Fruit fly (Drosophila melanogaster) whole organism, embryonic: ENCODE data around the gene drn.

Experiments used
- ATbp ChIP-seq: fragments of 200-800 bp; sonication (Bioruptor generic); optimal IDR thresholded peaks from 2 replicates; lab custom pipeline; 2017; ENCODE audit warnings: missing biosample characterization, mild to moderate bottlenecking, missing genetic modification characterization, missing genetic modification reagents
- Atf-2 ChIP-seq: fragments of 200-800 bp; sonication (Bioruptor generic); optimal IDR thresholded peaks from 2 replicates; lab custom pipeline; 2016; ENCODE audit warnings: missing biosample characterization, missing genetic modification characterization
- Atf3 ChIP-seq: fragments of 200-800 bp; sonication (Bioruptor generic); optimal IDR thresholded peaks from 3 replicates; lab custom pipeline; 2016; ENCODE audit warnings: missing biosample characterization, missing genetic modification characterization
- CG10321 ChIP-seq: fragments of 200-800 bp; sonication (Bioruptor generic); IDR thresholded peaks from 2 replicates; pipeline ENCODE4 v1.3.6; 2022; ENCODE audit warnings: missing biosample characterization, missing genetic modification characterization
- CG10462 ChIP-seq: fragments of 200-800 bp; sonication (Bioruptor generic); optimal IDR thresholded peaks from 2 replicates; lab custom pipeline; 2016; ENCODE audit warnings: missing biosample characterization, missing genetic modification characterization
- CG10959 ChIP-seq: fragments of 200-800 bp; sonication (Bioruptor generic); IDR thresholded peaks from 2 replicates; pipeline ENCODE4 v1.3.6; 2022; ENCODE audit warnings: missing biosample characterization, missing genetic modification characterization
- CG12659 ChIP-seq: fragments of 200-800 bp; sonication (Bioruptor generic); optimal IDR thresholded peaks from 3 replicates; lab custom pipeline; 2017; ENCODE audit warnings: mild to moderate bottlenecking, missing biosample characterization, missing genetic modification reagents, missing genetic modification characterization
- CG15011 ChIP-seq: fragments of 200-800 bp; sonication (Bioruptor generic); optimal IDR thresholded peaks from 3 replicates; lab custom pipeline; 2018; ENCODE audit warnings: missing biosample characterization, mild to moderate bottlenecking, missing genetic modification characterization
- CG15696 ChIP-seq: fragments of 200-800 bp; sonication (Bioruptor generic); optimal IDR thresholded peaks from 2 replicates; lab custom pipeline; 2019; ENCODE audit warnings: missing biosample characterization, mild to moderate bottlenecking, missing genetic modification characterization, moderate library complexity
- CG1647 ChIP-seq: fragments of 200-800 bp; sonication (Bioruptor generic); optimal IDR thresholded peaks from 3 replicates; lab custom pipeline; 2016; ENCODE audit warnings: missing biosample characterization, missing genetic modification characterization
- CG16813 ChIP-seq: fragments of 200-800 bp; sonication (Bioruptor generic); IDR thresholded peaks from 3 replicates; pipeline ENCODE4 v1.3.6; 2022; ENCODE audit warnings: missing biosample characterization, missing genetic modification characterization; ENCODE audit not compliant: partially characterized antibody
- CG1832 ChIP-seq: fragments of 200-800 bp; sonication (Bioruptor generic); optimal IDR thresholded peaks from 2 replicates; lab custom pipeline; 2017; ENCODE audit warnings: missing biosample characterization, mild to moderate bottlenecking, missing genetic modification characterization, inconsistent platforms
- CG31441 ChIP-seq: fragments of 200-800 bp; sonication (Bioruptor generic); IDR thresholded peaks from 2 replicates; pipeline ENCODE4 v1.3.6; 2022; ENCODE audit warnings: missing biosample characterization, missing genetic modification characterization
- CG3407 ChIP-seq: fragments of 200-800 bp; sonication (Bioruptor generic); optimal IDR thresholded peaks from 2 replicates; lab custom pipeline; 2018; ENCODE audit warnings: missing biosample characterization, mild to moderate bottlenecking, missing genetic modification characterization
- CG4360 ChIP-seq: fragments of 200-800 bp; sonication (Bioruptor generic); IDR thresholded peaks from 2 replicates; pipeline ENCODE4 v1.3.6; 2022; ENCODE audit warnings: missing biosample characterization, missing genetic modification characterization
- CG4820 ChIP-seq: fragments of 200-800 bp; sonication (Bioruptor generic); optimal IDR thresholded peaks from 3 replicates; lab custom pipeline; 2016; ENCODE audit warnings: missing biosample characterization, missing genetic modification characterization
- CG7271 ChIP-seq: fragments of 200-800 bp; sonication (Bioruptor generic); optimal IDR thresholded peaks from 2 replicates; lab custom pipeline; 2018; ENCODE audit warnings: missing biosample characterization, mild to moderate bottlenecking, missing genetic modification characterization, moderate library complexity
- CG7786 ChIP-seq: fragments of 200-800 bp; sonication (Bioruptor generic); optimal IDR thresholded peaks from 2 replicates; lab custom pipeline; 2016; ENCODE audit warnings: missing biosample characterization, missing genetic modification characterization
- CG8281 ChIP-seq: fragments of 200-800 bp; sonication (Bioruptor generic); optimal IDR thresholded peaks from 2 replicates; lab custom pipeline; 2018; ENCODE audit warnings: missing biosample characterization, mild to moderate bottlenecking, missing genetic modification characterization, moderate library complexity
- CG8388 ChIP-seq: fragments of 200-800 bp; sonication (Bioruptor generic); optimal IDR thresholded peaks from 2 replicates; lab custom pipeline; 2019; ENCODE audit warnings: missing biosample characterization, mild to moderate bottlenecking, missing genetic modification characterization, moderate library complexity
- CG8924 ChIP-seq: fragments of 200-800 bp; optimal IDR thresholded peaks from 3 replicates; lab custom pipeline; 2019; ENCODE audit warnings: missing biosample characterization, mild to moderate bottlenecking, missing genetic modification characterization, moderate library complexity
- CG9437 ChIP-seq: fragments of 200-800 bp; sonication (Bioruptor generic); optimal IDR thresholded peaks from 2 replicates; lab custom pipeline; 2018; ENCODE audit warnings: missing biosample characterization, mild to moderate bottlenecking, missing genetic modification characterization
- Hmr ChIP-seq: fragments of 200-800 bp; sonication (Bioruptor generic); optimal IDR thresholded peaks from 3 replicates; lab custom pipeline; 2017; ENCODE audit warnings: mild to moderate bottlenecking, missing biosample characterization, missing genetic modification reagents, missing genetic modification characterization
- Hmx ChIP-seq: fragments of 200-800 bp; sonication (Bioruptor generic); optimal IDR thresholded peaks from 2 replicates; lab custom pipeline; 2016; ENCODE audit warnings: missing biosample characterization, missing genetic modification characterization
- Hr3 ChIP-seq: fragments of 200-800 bp; sonication (Bioruptor generic); optimal IDR thresholded peaks from 3 replicates; lab custom pipeline; 2016; ENCODE audit warnings: missing biosample characterization, missing genetic modification characterization
- Myb ChIP-seq: fragments of 200-800 bp; sonication (Bioruptor generic); optimal IDR thresholded peaks from 2 replicates; lab custom pipeline; 2016; ENCODE audit warnings: missing biosample characterization, missing genetic modification characterization
- Sox100B ChIP-seq: fragments of 200-800 bp; sonication (Bioruptor generic); optimal IDR thresholded peaks from 3 replicates; lab custom pipeline; 2018; ENCODE audit warnings: missing biosample characterization, mild to moderate bottlenecking, missing genetic modification characterization
- Ssrp ChIP-seq: fragments of 200-800 bp; sonication (Bioruptor generic); optimal IDR thresholded peaks from 2 replicates; lab custom pipeline; 2018; ENCODE audit warnings: missing biosample characterization, mild to moderate bottlenecking, missing genetic modification characterization, moderate library complexity
- TFAM ChIP-seq: fragments of 200-800 bp; sonication (Bioruptor generic); optimal IDR thresholded peaks from 2 replicates; lab custom pipeline; 2017; ENCODE audit warnings: missing biosample characterization, missing genetic modification characterization, inconsistent platforms
- Usf ChIP-seq: fragments of 200-800 bp; sonication (Bioruptor generic); optimal IDR thresholded peaks from 2 replicates; lab custom pipeline; 2017; ENCODE audit warnings: missing genotype, missing biosample characterization, missing genetic modification characterization
- ac ChIP-seq: fragments of 200-800 bp; sonication (Bioruptor generic); optimal IDR thresholded peaks from 3 replicates; lab custom pipeline; 2017; ENCODE audit warnings: missing biosample characterization, mild to moderate bottlenecking, missing genetic modification characterization
- cg ChIP-seq: fragments of 200-800 bp; sonication (Bioruptor generic); optimal IDR thresholded peaks from 3 replicates; lab custom pipeline; 2019; ENCODE audit warnings: missing biosample characterization, mild to moderate bottlenecking, missing genetic modification characterization, moderate library complexity
- crc ChIP-seq: fragments of 200-800 bp; sonication (Bioruptor generic); optimal IDR thresholded peaks from 2 replicates; lab custom pipeline; 2016; ENCODE audit warnings: missing biosample characterization, missing genetic modification characterization
- croc ChIP-seq: fragments of 200-800 bp; sonication (Bioruptor generic); conservative IDR thresholded peaks from 3 replicates; pipeline ENCODE4 v1.3.6; 2022; ENCODE audit warnings: missing biosample characterization, missing genetic modification characterization
- crol ChIP-seq: fragments of 200-800 bp; sonication (Bioruptor generic); IDR thresholded peaks from 2 replicates; pipeline ENCODE4 v1.3.6; 2022; ENCODE audit warnings: missing biosample characterization, missing genetic modification characterization
- dmrt11E ChIP-seq: fragments of 200-800 bp; sonication (Bioruptor generic); optimal IDR thresholded peaks from 3 replicates; lab custom pipeline; 2018; ENCODE audit warnings: missing biosample characterization, mild to moderate bottlenecking, missing genetic modification characterization, moderate library complexity
- esg ChIP-seq: fragments of 200-800 bp; sonication (Bioruptor generic); conservative IDR thresholded peaks from 2 replicates; pipeline ENCODE4 v1.3.6; 2022; ENCODE audit warnings: missing biosample characterization, missing genetic modification characterization
- fd96Cb ChIP-seq: fragments of 200-800 bp; sonication (Bioruptor generic); optimal IDR thresholded peaks from 2 replicates; lab custom pipeline; 2018; ENCODE audit warnings: missing biosample characterization, mild to moderate bottlenecking, missing genetic modification characterization, moderate library complexity
- gcm ChIP-seq: fragments of 200-800 bp; sonication (Bioruptor generic); optimal IDR thresholded peaks from 2 replicates; lab custom pipeline; 2019; ENCODE audit warnings: missing biosample characterization, mild to moderate bottlenecking, missing genetic modification characterization, moderate library complexity
- gsb ChIP-seq: fragments of 200-800 bp; sonication (Bioruptor generic); IDR thresholded peaks from 2 replicates; pipeline ENCODE4 v1.3.6; 2022; ENCODE audit warnings: missing biosample characterization, missing genetic modification characterization
- ind ChIP-seq: fragments of 200-800 bp; sonication (Bioruptor generic); optimal IDR thresholded peaks from 3 replicates; lab custom pipeline; 2016; ENCODE audit warnings: missing biosample characterization, missing genetic modification characterization
- klu ChIP-seq: fragments of 200-800 bp; sonication (Bioruptor generic); IDR thresholded peaks from 2 replicates; pipeline ENCODE4 v1.3.6; 2022; ENCODE audit warnings: missing biosample characterization, missing genetic modification characterization
- nmo ChIP-seq: fragments of 200-800 bp; sonication (Bioruptor generic); optimal IDR thresholded peaks from 2 replicates; lab custom pipeline; 2018; ENCODE audit warnings: missing biosample characterization, mild to moderate bottlenecking, missing genetic modification characterization, moderate library complexity
- pb ChIP-seq: fragments of 200-800 bp; sonication (Bioruptor generic); optimal IDR thresholded peaks from 3 replicates; lab custom pipeline; 2016; ENCODE audit warnings: missing biosample characterization, missing genetic modification characterization
- pita ChIP-seq: fragments of 200-800 bp; sonication (Bioruptor generic); optimal IDR thresholded peaks from 2 replicates; lab custom pipeline; 2017; ENCODE audit warnings: missing biosample characterization, mild to moderate bottlenecking, missing genetic modification characterization
- pum ChIP-seq: fragments of 200-800 bp; sonication (Bioruptor generic); optimal IDR thresholded peaks from 2 replicates; lab custom pipeline; 2016; ENCODE audit warnings: missing biosample characterization, missing genetic modification characterization
- ro ChIP-seq: fragments of 200-800 bp; sonication (Bioruptor generic); IDR thresholded peaks from 2 replicates; pipeline ENCODE4 v1.3.6; 2022; ENCODE audit warnings: missing biosample characterization, missing genetic modification characterization
- tin ChIP-seq: fragments of 200-800 bp; sonication (Bioruptor generic); optimal IDR thresholded peaks from 3 replicates; lab custom pipeline; 2016; ENCODE audit warnings: missing biosample characterization, missing genetic modification characterization
- trem ChIP-seq: fragments of 200-800 bp; optimal IDR thresholded peaks from 3 replicates; lab custom pipeline; 2019; ENCODE audit warnings: missing biosample characterization, mild to moderate bottlenecking, missing genetic modification characterization, moderate library complexity
- unpg ChIP-seq: fragments of 200-800 bp; sonication (Bioruptor generic); optimal IDR thresholded peaks from 3 replicates; lab custom pipeline; 2018; ENCODE audit warnings: missing biosample characterization, mild to moderate bottlenecking, missing genetic modification characterization, moderate library complexity

Gene drn

dm6 chr3R:9378644-9379411 is 38.8 kb downstream of the drn start (continued):
- TF ChIP-seq pum (GFP tag; lab: Kevin White, UChicago) (peak; percentile 26), CG8281 (tag; lab: Kevin White, UChicago) (no peak), CG16813 (GFP tag; lab: Robert Waterston, UW) (no peak), CG3407 (GFP tag; lab: Kevin White, UChicago) (peak; percentile 36), crc (no peak), CG10321 (GFP tag; lab: Robert Waterston, UW) (no peak), Myb (GFP tag; lab: Kevin White, UChicago) (no peak), CG7786 (no peak), gcm (GFP tag; lab: Kevin White, UChicago) (peak; percentile 76), CG1647 (no peak), CG15011 (GFP tag; lab: Kevin White, UChicago) (no peak), esg (GFP tag; lab: Robert Waterston, UW) (no peak), TFAM (GFP tag; lab: Kevin White, UChicago) (peak; percentile 29), tin (peak; percentile 54), CG15696 (peak; percentile 92), ro (no peak), nmo (GFP tag; lab: Kevin White, UChicago) (peak; percentile 79), CG1832 (GFP tag; lab: Kevin White, UChicago) (no peak), Hmr (GFP tag; lab: Kevin White, UChicago) (no peak), klu (GFP tag; lab: Robert Waterston, UW) (no peak), Atf3 (GFP tag; lab: Kevin White, UChicago) (no peak), ind (GFP tag; lab: Kevin White, UChicago) (no peak), unpg (GFP tag; lab: Kevin White, UChicago) (peak; percentile 59), CG4820 (GFP tag; lab: Kevin White, UChicago) (peak; percentile 47), Atf-2 (no peak), Sox100B (peak; percentile 70), CG8388 (GFP tag; lab: Kevin White, UChicago) (peak; percentile 61), crol (GFP tag; lab: Robert Waterston, UW) (no peak; the same call in 1 of the 2 replicates), CG31441 (GFP tag; lab: Robert Waterston, UW) (peak; percentile 71), CG7271 (tag; lab: Kevin White, UChicago) (no peak), fd96Cb (tag; lab: Kevin White, UChicago) (peak; percentile 70), ATbp (peak; percentile 46), Hr3 (GFP tag; lab: Kevin White, UChicago) (peak; percentile 55), pita (GFP tag; lab: Kevin White, UChicago) (no peak), pb (GFP tag; lab: Kevin White, UChicago) (no peak), CG9437 (GFP tag; lab: Kevin White, UChicago) (no peak), gsb (no peak), CG12659 (GFP tag; lab: Kevin White, UChicago) (peak; percentile 15), Ssrp (tag; lab: Kevin White, UChicago) (peak; percentile 61), ac (GFP tag; lab: Kevin White, UChicago) (peak; percentile 65), Hmx (GFP tag; lab: Kevin White, UChicago) (no peak), CG4360 (no peak), CG8924 (tag; lab: Kevin White, UChicago) (peak; percentile 78), Usf (GFP tag; lab: Kevin White, UChicago) (peak; percentile 39), trem (peak; percentile 85), cg (no peak), dmrt11E (tag; lab: Kevin White, UChicago) (peak; percentile 93), CG10959 (peak; percentile 63; the same call in 1 of the 2 replicates), CG10462 (peak; percentile 9), croc (GFP tag; lab: Robert Waterston, UW) (peak; percentile 54; the same call in 2 of the 3 replicates)
